Fruit fly (Drosophila melanogaster) whole organism, embryonic: Measurements from ENCODE around the gene CG12035.

ENCODE experiments used
- Ada2b ChIP-seq: fragments of 200-800 bp; sonication (Bioruptor generic); IDR thresholded peaks from 2 replicates; pipeline ENCODE4 v1.3.6; 2022; ENCODE audit warnings: missing biosample characterization, missing genetic modification characterization
- BEAF-32 ChIP-seq: fragments of 200-800 bp; sonication (Bioruptor generic); optimal IDR thresholded peaks from 3 replicates; lab custom pipeline; 2017; ENCODE audit warnings: missing biosample characterization, missing genetic modification characterization, mild to moderate bottlenecking, moderate library complexity, missing genetic modification reagents
- Bteb2 ChIP-seq: fragments of 200-800 bp; sonication (Bioruptor generic); optimal IDR thresholded peaks from 2 replicates; lab custom pipeline; 2016; ENCODE audit warnings: missing biosample characterization, missing genetic modification characterization
- CG10366 ChIP-seq: fragments of 200-800 bp; sonication (Bioruptor generic); IDR thresholded peaks from 2 replicates; pipeline ENCODE4 v1.3.6; 2022; ENCODE audit warnings: missing biosample characterization, missing genetic modification characterization
- CG11247 ChIP-seq: fragments of 200-800 bp; sonication (Bioruptor generic); IDR thresholded peaks from 2 replicates; pipeline ENCODE4 v1.3.6; 2022; ENCODE audit warnings: missing biosample characterization, missing genetic modification characterization
- CG11504 ChIP-seq: fragments of 200-800 bp; sonication (Bioruptor generic); optimal IDR thresholded peaks from 3 replicates; lab custom pipeline; 2019; ENCODE audit warnings: missing biosample characterization, mild to moderate bottlenecking, missing genetic modification characterization, moderate library complexity
- CG11560 ChIP-seq: fragments of 200-800 bp; sonication (Bioruptor generic); IDR thresholded peaks from 3 replicates; pipeline ENCODE4 v1.3.6; 2022; ENCODE audit warnings: missing biosample characterization, missing genetic modification characterization
- CG12219 ChIP-seq: fragments of 200-800 bp; sonication (Bioruptor generic); optimal IDR thresholded peaks from 3 replicates; lab custom pipeline; 2018; ENCODE audit warnings: missing biosample characterization, mild to moderate bottlenecking, missing genetic modification characterization
- CG12659 ChIP-seq: fragments of 200-800 bp; sonication (Bioruptor generic); optimal IDR thresholded peaks from 3 replicates; lab custom pipeline; 2017; ENCODE audit warnings: mild to moderate bottlenecking, missing biosample characterization, missing genetic modification reagents, missing genetic modification characterization
- CG14441 ChIP-seq: fragments of 200-800 bp; sonication (Bioruptor generic); IDR thresholded peaks from 2 replicates; pipeline ENCODE4 v1.3.6; 2022; ENCODE audit warnings: missing biosample characterization, missing genetic modification characterization
- CG16779 ChIP-seq: fragments of 200-800 bp; sonication (Bioruptor generic); IDR thresholded peaks from 2 replicates; pipeline ENCODE4 v1.3.6; 2022; ENCODE audit warnings: missing biosample characterization, missing genetic modification characterization
- CG16813 ChIP-seq: fragments of 200-800 bp; sonication (Bioruptor generic); IDR thresholded peaks from 3 replicates; pipeline ENCODE4 v1.3.6; 2022; ENCODE audit warnings: missing biosample characterization, missing genetic modification characterization; ENCODE audit not compliant: partially characterized antibody
- CG16815 ChIP-seq: fragments of 200-800 bp; sonication (Bioruptor generic); optimal IDR thresholded peaks from 3 replicates; lab custom pipeline; 2017; ENCODE audit warnings: missing biosample characterization, mild to moderate bottlenecking, missing genetic modification characterization
- CG18011 ChIP-seq: fragments of 200-800 bp; sonication (Bioruptor generic); optimal IDR thresholded peaks from 2 replicates; lab custom pipeline; 2017; ENCODE audit warnings: missing biosample characterization, missing genetic modification characterization, mild to moderate bottlenecking, moderate library complexity, missing genotype
- CG3407 ChIP-seq: fragments of 200-800 bp; sonication (Bioruptor generic); optimal IDR thresholded peaks from 2 replicates; lab custom pipeline; 2018; ENCODE audit warnings: missing biosample characterization, mild to moderate bottlenecking, missing genetic modification characterization
- CG34376 ChIP-seq: fragments of 200-800 bp; sonication (Bioruptor generic); optimal IDR thresholded peaks from 2 replicates; lab custom pipeline; 2018; ENCODE audit warnings: missing biosample characterization, mild to moderate bottlenecking, missing genetic modification characterization
- CG4404 ChIP-seq: fragments of 200-800 bp; sonication (Bioruptor generic); IDR thresholded peaks from 2 replicates; pipeline ENCODE4 v1.3.6; 2022; ENCODE audit warnings: missing biosample characterization, missing genetic modification characterization
- CG5953 ChIP-seq: fragments of 200-800 bp; sonication (Bioruptor generic); IDR thresholded peaks from 2 replicates; pipeline ENCODE4 v1.3.6; 2022; ENCODE audit warnings: missing biosample characterization, missing genetic modification characterization
- CG6689 ChIP-seq: fragments of 200-800 bp; sonication (Bioruptor generic); IDR thresholded peaks from 2 replicates; pipeline ENCODE4 v1.3.6; 2022; ENCODE audit warnings: missing biosample characterization, missing genetic modification characterization
- CG7372 ChIP-seq: fragments of 200-800 bp; sonication (Bioruptor generic); IDR thresholded peaks from 2 replicates; pipeline ENCODE4 v1.3.6; 2022; ENCODE audit warnings: missing biosample characterization, missing genetic modification characterization
- CG7987 ChIP-seq: fragments of 200-800 bp; sonication (Bioruptor generic); optimal IDR thresholded peaks from 2 replicates; lab custom pipeline; 2018; ENCODE audit warnings: missing biosample characterization, mild to moderate bottlenecking, missing genetic modification characterization, moderate library complexity
- CG8478 ChIP-seq: fragments of >200 bp; optimal IDR thresholded peaks from 2 replicates; lab custom pipeline; 2018
- CG9817 ChIP-seq: fragments of 200-800 bp; sonication (Bioruptor generic); optimal IDR thresholded peaks from 2 replicates; lab custom pipeline; 2018; ENCODE audit warnings: missing biosample characterization, mild to moderate bottlenecking, missing genetic modification characterization, moderate library complexity
- Dbx ChIP-seq: fragments of 200-800 bp; sonication (Bioruptor generic); IDR thresholded peaks from 3 replicates; pipeline ENCODE4 v1.3.6; 2022; ENCODE audit warnings: missing biosample characterization, missing genetic modification characterization
- Drgx ChIP-seq: fragments of 200-800 bp; sonication (Bioruptor generic); IDR thresholded peaks from 2 replicates; pipeline ENCODE4 v1.3.6; 2022; ENCODE audit warnings: missing biosample characterization, missing genetic modification characterization
- GATAe ChIP-seq: fragments of 200-800 bp; sonication (Bioruptor generic); conservative IDR thresholded peaks from 2 replicates; pipeline ENCODE4 v1.3.6; 2022; ENCODE audit warnings: missing biosample characterization, missing genetic modification characterization
- Gug ChIP-seq: fragments of 200-800 bp; sonication (Bioruptor generic); IDR thresholded peaks from 4 replicates; pipeline ENCODE4 v1.3.6; 2022; ENCODE audit warnings: missing biosample characterization, missing genetic modification characterization
- Myb ChIP-seq: fragments of 200-800 bp; sonication (Bioruptor generic); optimal IDR thresholded peaks from 2 replicates; lab custom pipeline; 2016; ENCODE audit warnings: missing biosample characterization, missing genetic modification characterization
- Oaz ChIP-seq: fragments of 200-800 bp; sonication (Bioruptor generic); IDR thresholded peaks from 2 replicates; pipeline ENCODE4 v1.3.6; 2022; ENCODE audit warnings: missing biosample characterization, missing genetic modification characterization
- Oli ChIP-seq: fragments of 200-800 bp; sonication (Bioruptor generic); optimal IDR thresholded peaks from 2 replicates; lab custom pipeline; 2018; ENCODE audit warnings: missing biosample characterization, mild to moderate bottlenecking, missing genetic modification characterization, moderate library complexity
- Sox102F ChIP-seq: fragments of 200-800 bp; sonication (Bioruptor generic); optimal IDR thresholded peaks from 2 replicates; lab custom pipeline; 2018; ENCODE audit warnings: missing biosample characterization, mild to moderate bottlenecking, missing genetic modification characterization, moderate library complexity
- Taf1 ChIP-seq: fragments of 200-800 bp; sonication (Bioruptor generic); IDR thresholded peaks from 2 replicates; pipeline ENCODE4 v1.3.6; 2022; ENCODE audit warnings: missing biosample characterization, missing genetic modification characterization
- Xbp1 ChIP-seq: fragments of 200-800 bp; sonication (Bioruptor generic); optimal IDR thresholded peaks from 3 replicates; lab custom pipeline; 2016; ENCODE audit warnings: missing biosample characterization, mild to moderate bottlenecking, missing genetic modification characterization
- ase ChIP-seq: fragments of 200-800 bp; sonication (Bioruptor generic); IDR thresholded peaks from 3 replicates; pipeline ENCODE4 v1.3.6; 2022; ENCODE audit warnings: missing biosample characterization, missing genetic modification characterization
- az2 ChIP-seq: fragments of 200-800 bp; sonication (Bioruptor generic); optimal IDR thresholded peaks from 3 replicates; lab custom pipeline; 2016; ENCODE audit warnings: missing biosample characterization, missing genetic modification characterization
- bab2 ChIP-seq: fragments of 200-800 bp; sonication (Bioruptor generic); optimal IDR thresholded peaks from 2 replicates; lab custom pipeline; 2016; ENCODE audit warnings: missing biosample characterization, missing genetic modification characterization
- br ChIP-seq: fragments of >200 bp; optimal IDR thresholded peaks from 2 replicates; lab custom pipeline; 2017
- chif ChIP-seq, 2 experiments: fragments of 200-800 bp; sonication (Bioruptor generic); optimal IDR thresholded peaks; 3 replicates each; lab custom pipeline; 2016; ENCODE audit warnings: missing biosample characterization in 2 of 2, missing genetic modification characterization in 2 of 2
- dan ChIP-seq: fragments of 200-800 bp; sonication (Bioruptor generic); IDR thresholded peaks from 2 replicates; pipeline ENCODE4 v1.3.6; 2022; ENCODE audit warnings: missing biosample characterization, missing genetic modification characterization
- dmrt99B ChIP-seq: fragments of 200-800 bp; sonication (Bioruptor generic); optimal IDR thresholded peaks from 2 replicates; lab custom pipeline; 2018; ENCODE audit warnings: missing biosample characterization, mild to moderate bottlenecking, missing genetic modification characterization, moderate library complexity
- dpn ChIP-seq, 2 experiments: fragments of 200-800 bp; sonication (Bioruptor generic); optimal IDR thresholded peaks; 3 replicates each; lab custom pipeline; 2016; ENCODE audit warnings: missing biosample characterization in 2 of 2, missing genetic modification characterization in 2 of 2
- gem ChIP-seq: fragments of 200-800 bp; sonication (Bioruptor generic); optimal IDR thresholded peaks from 2 replicates; lab custom pipeline; 2019; ENCODE audit warnings: missing biosample characterization, mild to moderate bottlenecking, missing genetic modification characterization, moderate library complexity
- gfzf ChIP-seq: fragments of 200-800 bp; sonication (Bioruptor generic); optimal IDR thresholded peaks from 2 replicates; lab custom pipeline; 2016; ENCODE audit warnings: missing biosample characterization, mild to moderate bottlenecking, missing genetic modification characterization, moderate library complexity
- ind ChIP-seq: fragments of 200-800 bp; sonication (Bioruptor generic); optimal IDR thresholded peaks from 3 replicates; lab custom pipeline; 2016; ENCODE audit warnings: missing biosample characterization, missing genetic modification characterization
- nmo ChIP-seq: fragments of 200-800 bp; sonication (Bioruptor generic); optimal IDR thresholded peaks from 2 replicates; lab custom pipeline; 2018; ENCODE audit warnings: missing biosample characterization, mild to moderate bottlenecking, missing genetic modification characterization, moderate library complexity
- oc ChIP-seq: fragments of 200-800 bp; sonication (Bioruptor generic); optimal IDR thresholded peaks from 2 replicates; lab custom pipeline; 2018; ENCODE audit warnings: missing biosample characterization, mild to moderate bottlenecking, missing genetic modification characterization, moderate library complexity
- sisA ChIP-seq: fragments of 200-800 bp; sonication (Bioruptor generic); IDR thresholded peaks from 2 replicates; pipeline ENCODE4 v1.3.6; 2022; ENCODE audit warnings: missing biosample characterization, missing genetic modification characterization
- slp2 ChIP-seq: fragments of 200-800 bp; sonication (Bioruptor generic); optimal IDR thresholded peaks from 2 replicates; lab custom pipeline; 2016; ENCODE audit warnings: missing biosample characterization, missing genetic modification characterization
- sob ChIP-seq: fragments of 200-800 bp; sonication (Bioruptor generic); IDR thresholded peaks from 2 replicates; pipeline ENCODE4 v1.3.6; 2022; ENCODE audit warnings: missing biosample characterization, missing genetic modification characterization

CG12035 gene

dm6 chr3L:1692859-1693258 is 31.3 kb upstream of the CG12035 start:
- TF ChIP-seq slp2 (GFP tag; lab: Kevin White, UChicago) (no peak), CG16815 (GFP tag; lab: Kevin White, UChicago) (no peak), CG16813 (no peak), CG11560 (tag; lab: Robert Waterston, UW) (no peak), BEAF-32 (GFP tag; lab: Kevin White, UChicago) (no peak), Oaz (no peak), CG11247 (no peak), br (lab: Kevin White, UChicago) (no peak), CG12659 (GFP tag; lab: Kevin White, UChicago) (no peak), Dbx (no peak)
- TF ChIP-seq, all 482 proteins: peak for 0

- TF ChIP-seq Myb (GFP tag; lab: Kevin White, UChicago): no peak
- TF ChIP-seq CG3407 (GFP tag; lab: Kevin White, UChicago): no peak
- no peak for TF ChIP-seq CG5953
- no peak for TF ChIP-seq oc (tag; lab: Kevin White, UChicago)
- no peak for TF ChIP-seq Taf1 (GFP tag; lab: Robert Waterston, UW)
- no peak for TF ChIP-seq CG18011 (GFP tag; lab: Kevin White, UChicago)
- no peak for TF ChIP-seq GATAe (GFP tag; lab: Robert Waterston, UW)
- no peak for TF ChIP-seq CG34376 (GFP tag; lab: Kevin White, UChicago)
- TF ChIP-seq, all 482 proteins: peak for 0
Measured at dm6 chr3L:1694317-1694716, 29.9 kb upstream of the CG12035 start, which contains the start of gene CG12011. Gene CG12011, plus strand, starts transcription at chr3L:1694617.

dm6 chr3L:1702367-1702927 is 21.7 kb upstream of the CG12035 start, which contains the start of gene CG13931:
Gene CG13931, minus strand, starts transcription at chr3L:1702407.
- peak; percentile 20; the same call in 1 of the 4 replicates for TF ChIP-seq Gug (GFP tag; lab: Robert Waterston, UW)
- TF ChIP-seq Drgx (GFP tag; lab: Robert Waterston, UW): peak; percentile 77
- TF ChIP-seq CG7987 (GFP tag; lab: Kevin White, UChicago): no peak
- peak; percentile 53 for TF ChIP-seq Xbp1 (GFP tag; lab: Kevin White, UChicago)
- TF ChIP-seq CG7372: peak; percentile 16; the same call in 1 of the 2 replicates
- peak; percentile 48 for TF ChIP-seq CG11504 (tag; lab: Kevin White, UChicago)
- peak; percentile 40 to 41 for TF ChIP-seq chif (GFP tag; optimal IDR thresholded peaks at IDR 0.05; lab: Kevin White, UChicago)
- 0 out of 2 replicates have a peak, but pooled peaks have one; percentile 31 for TF ChIP-seq CG14441
- peak; percentile 22; the same call in 1 of the 2 replicates for TF ChIP-seq sob (GFP tag; lab: Robert Waterston, UW)
- peak in 1 of 2 experiments; percentile 4 for TF ChIP-seq dpn (GFP tag; optimal IDR thresholded peaks at IDR 0.05; lab: Kevin White, UChicago)
- TF ChIP-seq CG4404: peak; percentile 20; the same call in 1 of the 2 replicates
- TF ChIP-seq CG16779 (GFP tag; lab: Robert Waterston, UW): no peak
- TF ChIP-seq Ada2b (GFP tag; lab: Robert Waterston, UW): peak; percentile 41; the same call in 1 of the 2 replicates
- TF ChIP-seq CG12219 (GFP tag; lab: Kevin White, UChicago): peak; percentile 10
- peak; percentile 57 for TF ChIP-seq sisA (GFP tag; lab: Robert Waterston, UW)
- TF ChIP-seq CG9817: no peak
- peak; percentile 15 for TF ChIP-seq bab2
- TF ChIP-seq Bteb2 (GFP tag; lab: Kevin White, UChicago): no peak
- TF ChIP-seq dan (GFP tag; lab: Robert Waterston, UW): no peak
- peak; percentile 61 for TF ChIP-seq gem (tag; lab: Kevin White, UChicago)
- no peak for TF ChIP-seq gfzf
- peak; percentile 61 for TF ChIP-seq Sox102F (GFP tag; lab: Kevin White, UChicago)
- TF ChIP-seq dmrt99B (tag; lab: Kevin White, UChicago): no peak
- TF ChIP-seq nmo (GFP tag; lab: Kevin White, UChicago): peak; percentile 35
- no peak for TF ChIP-seq CG10366 (GFP tag; lab: Robert Waterston, UW)
- TF ChIP-seq az2 (GFP tag; lab: Kevin White, UChicago): peak; percentile 12
- TF ChIP-seq Oli (tag; lab: Kevin White, UChicago): peak; percentile 43
- peak; percentile 49 for TF ChIP-seq CG6689
- 0 out of 3 replicates have a peak, but pooled peaks have one; percentile 22 for TF ChIP-seq ase
- peak; percentile 12 for TF ChIP-seq ind (GFP tag; lab: Kevin White, UChicago)
- TF ChIP-seq CG8478 (lab: Kevin White, UChicago): no peak
